Worm (Caenorhabditis elegans) whole organism, early embryonic: ENCODE measurements around the gene gpx-4.

Experiments used
- B0310.2 ChIP-seq: sonication (generic microtip); optimal IDR thresholded peaks from 2 replicates; lab custom pipeline; 2016; ENCODE audit warnings: mild to moderate bottlenecking, missing genetic modification characterization, missing compliant biosample characterization
- F13C5.2 ChIP-seq: sonication (generic microtip); optimal IDR thresholded peaks from 2 replicates; lab custom pipeline; 2017; ENCODE audit warnings: mild to moderate bottlenecking, missing genetic modification characterization, inconsistent platforms, missing compliant biosample characterization
- aly-1 ChIP-seq: sonication (generic microtip); optimal IDR thresholded peaks from 2 replicates; lab custom pipeline; 2016; ENCODE audit warnings: missing genetic modification characterization, missing compliant biosample characterization
- ama-1 ChIP-seq: fragments of 150-350 bp; optimal IDR thresholded peaks from 2 replicates; lab custom pipeline; 2014
- ceh-13 ChIP-seq: fragments of 200-800 bp; sonication (Bioruptor generic); optimal IDR thresholded peaks from 2 replicates; lab custom pipeline; 2018; ENCODE audit warnings: mild to moderate bottlenecking, missing genetic modification characterization, missing compliant biosample characterization
- ceh-36 ChIP-seq: sonication (generic microtip); optimal IDR thresholded peaks from 2 replicates; lab custom pipeline; 2016; ENCODE audit warnings: missing genetic modification characterization, inconsistent platforms, missing compliant biosample characterization
- ets-7 ChIP-seq: sonication (generic microtip); optimal IDR thresholded peaks from 2 replicates; lab custom pipeline; 2016; ENCODE audit warnings: missing genotype, missing genetic modification characterization, missing compliant biosample characterization
- flt-1 ChIP-seq: fragments of 200-800 bp; sonication (Bioruptor generic); IDR thresholded peaks from 2 replicates; pipeline ENCODE4 v1.3.6; 2022; ENCODE audit warnings: missing genetic modification characterization, missing compliant biosample characterization
- hmbx-1 ChIP-seq: sonication (generic microtip); optimal IDR thresholded peaks from 2 replicates; lab custom pipeline; 2016; ENCODE audit warnings: mild to moderate bottlenecking, missing genetic modification characterization, missing compliant biosample characterization
- hmg-4 ChIP-seq: fragments of 200-800 bp; sonication (Bioruptor generic); optimal IDR thresholded peaks from 2 replicates; lab custom pipeline; 2018; ENCODE audit warnings: mild to moderate bottlenecking, missing genetic modification characterization, missing compliant biosample characterization
- hnd-1 ChIP-seq: sonication (generic microtip); optimal IDR thresholded peaks from 2 replicates; lab custom pipeline; 2016; ENCODE audit warnings: missing genetic modification characterization, missing compliant biosample characterization
- pes-1 ChIP-seq: fragments of 200-800 bp; sonication (Bioruptor generic); IDR thresholded peaks from 2 replicates; pipeline ENCODE4 v1.3.6; 2022; ENCODE audit warnings: missing genetic modification reagents, missing genetic modification characterization, missing compliant biosample characterization
- scrt-1 ChIP-seq: fragments of 200-800 bp; sonication (Bioruptor generic); IDR thresholded peaks from 2 replicates; pipeline ENCODE4 v1.3.6; 2022; ENCODE audit warnings: missing genetic modification characterization, missing compliant biosample characterization
- sea-1 ChIP-seq: fragments of 200-800 bp; sonication (Bioruptor generic); conservative IDR thresholded peaks from 2 replicates; pipeline ENCODE4 v1.3.6; 2022; ENCODE audit warnings: missing genetic modification characterization, missing compliant biosample characterization
- tbx-11 ChIP-seq: fragments of 200-800 bp; sonication (Bioruptor generic); IDR thresholded peaks from 2 replicates; pipeline ENCODE4 v1.3.6; 2022; ENCODE audit warnings: missing genetic modification characterization, missing compliant biosample characterization
- tbx-37 ChIP-seq: fragments of 200-800 bp; sonication (Bioruptor generic); conservative IDR thresholded peaks from 2 replicates; pipeline ENCODE4 v1.3.6; 2022; ENCODE audit warnings: missing genetic modification reagents, missing genetic modification characterization, missing compliant biosample characterization
- tra-4 ChIP-seq: sonication (generic microtip); optimal IDR thresholded peaks from 2 replicates; lab custom pipeline; 2017; ENCODE audit warnings: missing genetic modification characterization, missing compliant biosample characterization

Gene gpx-4

DNA sequence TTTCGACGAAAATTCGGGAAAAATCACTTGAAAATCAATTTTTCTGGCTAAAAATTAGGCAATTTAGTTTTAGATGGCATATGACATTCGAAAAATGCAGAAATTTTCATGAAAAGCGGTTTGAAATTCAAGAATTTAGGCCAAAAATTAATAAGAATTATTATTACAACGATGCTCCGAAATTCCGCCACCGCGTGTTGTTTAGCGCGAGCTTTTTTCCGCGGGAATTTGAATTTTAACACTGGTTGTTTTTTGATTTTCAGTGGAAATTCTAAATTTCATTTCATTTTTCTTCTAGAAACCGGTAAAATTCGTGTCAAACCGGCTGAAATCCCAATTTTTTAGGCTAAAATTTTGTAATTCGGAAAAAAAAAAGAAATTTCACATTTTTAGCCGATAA, 4.2 kb downstream of the gpx-4 start:
- TF ChIP-seq hnd-1 (tag; lab: Kevin White, UChicago) = no peak

DNA sequence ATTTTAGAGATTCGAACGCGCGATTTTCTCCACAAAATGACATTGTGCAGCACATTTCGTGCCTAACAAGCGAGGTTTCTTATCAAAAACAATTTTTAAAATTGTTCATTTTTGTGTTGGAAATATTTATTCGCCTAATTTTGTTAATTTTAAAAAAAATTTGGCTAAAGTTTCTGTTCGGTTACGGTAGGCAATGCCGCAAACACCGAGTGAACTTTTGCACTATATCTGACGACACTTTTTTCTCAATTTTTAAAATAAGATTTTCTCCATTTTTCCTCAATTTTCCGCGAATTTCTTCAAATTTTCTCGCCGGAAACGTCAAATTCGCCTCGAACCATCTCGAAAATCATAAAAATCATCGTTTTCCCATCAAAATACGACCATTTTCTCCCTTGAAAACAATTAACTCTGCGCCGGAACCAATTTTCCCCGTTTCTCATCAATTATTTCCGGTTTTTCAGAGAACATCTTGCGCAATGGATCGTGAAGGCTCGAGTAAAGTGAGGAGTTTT, 8.2 kb downstream of the gpx-4 start, which contains the start of gene Y69A2AR.1:
Gene Y69A2AR.1 (plus strand): TSS at position 465 of the 515 bp plus-strand sequence.
- TF ChIP-seq hmg-4 (GFP tag; lab: Kevin White, UChicago) (no peak), hnd-1 (tag; lab: Kevin White, UChicago) (no peak), ceh-36 (no peak), flt-1 (GFP tag; lab: Robert Waterston, UW) (no peak), ceh-13 (no peak), tra-4 (tag; lab: Kevin White, UChicago) (no peak), B0310.2 (tag; lab: Kevin White, UChicago) (no peak), ama-1 (lab: Kevin White, UChicago) (no peak), ets-7 (tag; lab: Kevin White, UChicago) (no peak), pes-1 (GFP tag; lab: Robert Waterston, UW) (no peak), tbx-11 (GFP tag; lab: Robert Waterston, UW) (no peak), hmbx-1 (no peak)

DNA sequence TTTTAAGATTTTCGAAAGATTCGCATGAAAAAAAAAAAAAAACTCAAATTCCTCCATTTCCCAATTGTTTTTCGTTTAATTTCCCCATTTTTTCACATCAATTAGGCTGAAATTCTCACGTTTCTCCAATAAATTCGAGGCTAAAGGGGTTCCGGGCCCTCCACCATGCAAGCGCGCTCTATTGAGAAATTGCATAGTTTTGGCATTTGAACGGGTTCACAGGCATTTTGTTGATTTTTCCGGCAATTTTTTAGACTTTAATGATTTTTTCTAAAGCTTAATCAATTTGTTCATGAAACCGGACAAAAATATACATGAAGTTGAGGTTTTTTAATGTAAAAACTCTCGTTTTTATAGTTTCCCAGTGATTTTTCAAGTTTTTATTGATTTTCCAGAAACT, 8.7 kb downstream of the gpx-4 start:
- TF ChIP-seq sea-1 = no peak
- no peak for TF ChIP-seq scrt-1 (GFP tag; lab: Robert Waterston, UW)
- TF ChIP-seq hmbx-1 = no peak
- no peak for TF ChIP-seq pes-1 (GFP tag; lab: Robert Waterston, UW)
- TF ChIP-seq tbx-11 (GFP tag; lab: Robert Waterston, UW) = no peak
- TF ChIP-seq tra-4 (tag; lab: Kevin White, UChicago) = no peak
- no peak for TF ChIP-seq F13C5.2 (tag; lab: Kevin White, UChicago)
- no peak for TF ChIP-seq ets-7 (tag; lab: Kevin White, UChicago)
- no peak for TF ChIP-seq hnd-1 (tag; lab: Kevin White, UChicago)
- no peak for TF ChIP-seq hmg-4 (GFP tag; lab: Kevin White, UChicago)
- TF ChIP-seq ceh-36 = no peak
- TF ChIP-seq tbx-37 = no peak

DNA sequence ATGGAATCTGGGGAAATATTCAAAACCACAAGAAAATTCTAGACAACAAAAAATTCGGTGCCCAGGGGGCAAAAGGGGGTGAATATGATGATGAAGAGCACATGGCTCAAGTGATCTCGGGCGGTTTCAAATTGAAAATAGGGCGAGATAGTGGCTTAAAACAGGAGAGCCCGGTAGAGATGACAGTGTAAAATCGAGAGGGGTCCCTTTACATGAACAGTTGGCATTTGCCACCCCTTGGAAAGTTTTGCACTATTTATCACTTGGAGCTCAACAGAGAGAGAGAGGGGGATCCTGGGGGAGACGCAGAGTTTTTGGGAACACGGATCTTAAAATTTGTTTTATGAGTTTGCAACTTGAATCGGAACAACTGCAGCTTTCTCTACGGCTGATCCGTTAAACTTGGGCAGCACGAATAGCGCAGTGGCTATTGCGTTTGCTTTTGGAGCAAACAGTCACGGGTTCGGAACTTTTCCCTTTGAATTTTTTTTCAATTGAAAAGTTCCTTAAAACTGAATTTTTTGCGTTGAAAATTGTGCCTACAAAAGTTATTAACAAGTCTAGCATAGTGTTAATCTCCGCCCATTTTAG, 9.3 kb downstream of the gpx-4 start:
- no peak for TF ChIP-seq tbx-11 (GFP tag; lab: Robert Waterston, UW)
- TF ChIP-seq pes-1 (GFP tag; lab: Robert Waterston, UW) = no peak

DNA sequence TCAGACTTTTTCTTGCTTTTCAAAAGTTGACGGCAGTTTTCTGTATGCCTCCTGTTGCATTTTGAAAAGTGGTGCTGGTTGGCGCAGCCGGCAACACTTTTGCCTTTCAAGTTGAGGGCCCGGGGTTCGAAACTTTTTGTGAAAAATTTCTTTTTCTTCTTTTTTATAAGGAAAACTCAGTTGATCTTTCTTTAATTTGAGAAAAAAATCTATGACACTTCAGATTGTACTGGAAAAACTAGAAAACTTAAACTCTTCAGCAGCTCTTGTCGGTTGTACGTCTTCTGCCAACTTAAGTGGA, 10.0 kb downstream of the gpx-4 start:
- TF ChIP-seq pes-1 (GFP tag; lab: Robert Waterston, UW) (no peak), tbx-37 (no peak), F13C5.2 (tag; lab: Kevin White, UChicago) (no peak), tra-4 (tag; lab: Kevin White, UChicago) (no peak), flt-1 (GFP tag; lab: Robert Waterston, UW) (no peak), aly-1 (no peak), ceh-13 (no peak)

DNA sequence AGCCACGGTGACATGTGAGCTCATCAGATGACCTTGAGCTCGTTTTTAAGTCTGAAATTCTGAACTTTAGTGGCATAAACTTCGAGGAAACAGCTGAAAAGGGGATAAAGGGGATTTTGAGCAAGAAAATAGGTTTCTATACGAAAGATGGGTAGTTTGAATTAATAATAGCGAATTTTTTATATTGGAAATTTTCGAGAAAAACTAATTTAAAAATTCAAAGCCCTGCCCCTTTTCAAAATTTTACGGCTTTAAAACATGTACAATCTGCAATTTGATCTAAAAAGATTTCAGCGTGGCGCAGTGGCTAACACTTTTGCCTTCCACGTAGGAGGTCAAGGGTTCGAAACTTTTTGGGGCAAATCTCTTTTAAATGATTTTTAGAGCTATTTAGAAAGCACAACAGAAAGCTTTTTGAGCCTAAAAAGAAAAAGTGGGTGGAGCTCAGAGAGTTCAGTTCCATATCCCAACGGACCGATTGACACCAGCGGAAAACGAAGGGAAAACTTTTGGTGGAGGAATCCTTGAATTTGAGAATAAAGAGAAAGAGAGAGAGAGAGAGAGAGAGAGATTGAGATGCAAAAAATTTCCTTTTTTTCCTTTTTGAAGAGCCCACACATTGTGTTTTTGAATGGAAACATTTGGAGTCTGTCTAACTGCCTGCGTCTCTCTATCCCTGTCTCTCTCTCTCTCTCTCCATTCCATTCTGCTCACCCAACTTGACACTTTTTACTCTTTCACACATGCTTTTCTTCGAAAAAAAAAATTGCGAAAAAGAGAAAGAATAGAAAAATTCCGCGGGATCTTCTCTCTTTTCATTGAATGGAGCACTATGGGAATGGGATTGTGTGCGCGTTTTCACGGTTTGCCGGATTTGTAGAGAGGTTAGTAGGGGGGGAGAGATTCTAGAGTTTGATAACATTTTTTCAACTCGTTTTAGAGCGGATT, 10.6 kb downstream of the gpx-4 start, which contains the start of gene Y69A2AR.31:
Gene Y69A2AR.31 (minus strand): TSS at position 51 of the 948 bp plus-strand sequence.
- TF ChIP-seq ceh-13 (no peak), sea-1 (no peak), hmg-4 (GFP tag; lab: Kevin White, UChicago) (no peak), ama-1 (lab: Kevin White, UChicago) (no peak), hmbx-1 (no peak), flt-1 (GFP tag; lab: Robert Waterston, UW) (no peak), aly-1 (no peak), ets-7 (tag; lab: Kevin White, UChicago) (no peak), scrt-1 (GFP tag; lab: Robert Waterston, UW) (no peak), B0310.2 (tag; lab: Kevin White, UChicago) (no peak), tbx-37 (no peak)

DNA sequence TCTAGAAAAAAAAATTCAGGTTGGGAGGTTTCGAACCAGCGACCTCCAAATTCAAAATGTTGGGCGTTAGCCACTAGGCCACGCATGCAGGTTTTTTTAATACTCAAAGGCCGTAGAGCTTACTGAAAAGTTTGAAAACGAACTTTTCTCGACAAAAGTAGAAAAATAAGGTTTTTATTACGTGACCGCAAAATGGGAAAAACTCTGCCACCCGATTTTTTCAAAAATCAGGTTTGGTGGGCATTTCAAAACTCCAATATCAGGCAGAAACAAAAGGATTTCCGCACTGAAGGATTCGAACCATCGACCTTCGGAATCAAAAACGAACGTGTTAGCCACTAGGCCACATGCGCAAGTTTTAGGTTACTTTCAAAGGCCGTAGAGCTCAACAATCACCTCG, 16.1 kb downstream of the gpx-4 start:
- TF ChIP-seq ama-1 (lab: Kevin White, UChicago) (no peak), pes-1 (GFP tag; lab: Robert Waterston, UW) (0 out of 2 replicates have a peak, but pooled peaks have one; percentile 54)

DNA sequence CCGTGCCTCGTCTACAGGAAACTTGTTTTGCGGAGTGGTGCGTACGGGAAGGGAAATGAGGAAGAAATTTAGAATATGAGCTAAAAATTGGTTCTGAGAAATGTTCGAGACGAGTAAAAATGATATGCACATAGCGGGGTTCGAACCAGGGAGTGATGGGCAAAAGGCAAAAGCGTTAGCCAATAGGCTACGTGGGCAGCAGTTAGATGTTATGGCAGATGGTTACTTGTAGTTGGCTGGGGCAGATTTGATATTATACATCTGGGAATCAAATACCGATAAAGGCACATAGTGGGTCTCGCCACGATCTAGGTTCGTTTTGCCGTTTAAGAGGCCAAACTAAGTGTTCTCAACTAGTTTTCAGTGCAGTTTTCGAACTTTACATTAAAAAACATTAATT, 17.5 kb downstream of the gpx-4 start:
- TF ChIP-seq tbx-11 (GFP tag; lab: Robert Waterston, UW) (peak; percentile 55; the same call in 1 of the 2 replicates), sea-1 (peak; percentile 54; the same call in 1 of the 2 replicates), ceh-13 (no peak), ceh-36 (no peak), B0310.2 (tag; lab: Kevin White, UChicago) (peak; percentile 35), flt-1 (GFP tag; lab: Robert Waterston, UW) (peak; percentile 77), pes-1 (GFP tag; lab: Robert Waterston, UW) (peak; percentile 82), scrt-1 (GFP tag; lab: Robert Waterston, UW) (peak; percentile 32; the same call in 1 of the 2 replicates), tbx-37 (0 out of 2 replicates have a peak, but pooled peaks have one; percentile 20), aly-1 (peak; percentile 37)
